Worm (Caenorhabditis elegans) whole organism, late embryonic: ENCODE measurements around the gene Y119D3B.14.

Source experiments
- F13H6.1 ChIP-seq: sonication (generic microtip); optimal IDR thresholded peaks from 2 replicates; lab custom pipeline; 2016; ENCODE audit warnings: missing genetic modification characterization, missing compliant biosample characterization
- ama-1 ChIP-seq: fragments of 150-350 bp; optimal IDR thresholded peaks from 2 replicates; lab custom pipeline; 2014
- ceh-9 ChIP-seq: sonication (generic microtip); optimal IDR thresholded peaks from 2 replicates; lab custom pipeline; 2016; ENCODE audit warnings: mild to moderate bottlenecking, missing genetic modification characterization, inconsistent platforms, missing compliant biosample characterization
- hlh-15 ChIP-seq: sonication (generic microtip); optimal IDR thresholded peaks from 2 replicates; lab custom pipeline; 2016; ENCODE audit warnings: missing genetic modification characterization, missing compliant biosample characterization
- lin-11 ChIP-seq: fragments of 200-800 bp; sonication (Bioruptor generic); optimal IDR thresholded peaks from 2 replicates; lab custom pipeline; 2018; ENCODE audit warnings: mild to moderate bottlenecking, missing genetic modification characterization, missing compliant biosample characterization
- pha-4 ChIP-seq: fragments of 150-350 bp; optimal IDR thresholded peaks from 2 replicates; lab custom pipeline; 2018; ENCODE audit warnings: missing biosample characterization, missing genetic modification reagents, missing genetic modification characterization
- pqm-1 ChIP-seq: sonication (generic microtip); optimal IDR thresholded peaks from 2 replicates; lab custom pipeline; 2016; ENCODE audit warnings: missing genetic modification characterization, missing compliant biosample characterization

ce11 chrIII:1231186-1231585 lies 37.6 kb upstream of the Y119D3B.14 start:
- no peak for TF ChIP-seq ceh-9
- no peak for TF ChIP-seq lin-11
- TF ChIP-seq pha-4 (tag; lab: Kevin White, UChicago): no peak
- TF ChIP-seq pqm-1 (tag; lab: Kevin White, UChicago): no peak
- TF ChIP-seq ama-1: no peak
- TF ChIP-seq F13H6.1 (tag; lab: Kevin White, UChicago): no peak
- no peak for TF ChIP-seq hlh-15 (tag; lab: Kevin White, UChicago)
